Fruit fly (Drosophila melanogaster): ENCODE data around the gene ppk22.

Gene ppk22

DNA sequence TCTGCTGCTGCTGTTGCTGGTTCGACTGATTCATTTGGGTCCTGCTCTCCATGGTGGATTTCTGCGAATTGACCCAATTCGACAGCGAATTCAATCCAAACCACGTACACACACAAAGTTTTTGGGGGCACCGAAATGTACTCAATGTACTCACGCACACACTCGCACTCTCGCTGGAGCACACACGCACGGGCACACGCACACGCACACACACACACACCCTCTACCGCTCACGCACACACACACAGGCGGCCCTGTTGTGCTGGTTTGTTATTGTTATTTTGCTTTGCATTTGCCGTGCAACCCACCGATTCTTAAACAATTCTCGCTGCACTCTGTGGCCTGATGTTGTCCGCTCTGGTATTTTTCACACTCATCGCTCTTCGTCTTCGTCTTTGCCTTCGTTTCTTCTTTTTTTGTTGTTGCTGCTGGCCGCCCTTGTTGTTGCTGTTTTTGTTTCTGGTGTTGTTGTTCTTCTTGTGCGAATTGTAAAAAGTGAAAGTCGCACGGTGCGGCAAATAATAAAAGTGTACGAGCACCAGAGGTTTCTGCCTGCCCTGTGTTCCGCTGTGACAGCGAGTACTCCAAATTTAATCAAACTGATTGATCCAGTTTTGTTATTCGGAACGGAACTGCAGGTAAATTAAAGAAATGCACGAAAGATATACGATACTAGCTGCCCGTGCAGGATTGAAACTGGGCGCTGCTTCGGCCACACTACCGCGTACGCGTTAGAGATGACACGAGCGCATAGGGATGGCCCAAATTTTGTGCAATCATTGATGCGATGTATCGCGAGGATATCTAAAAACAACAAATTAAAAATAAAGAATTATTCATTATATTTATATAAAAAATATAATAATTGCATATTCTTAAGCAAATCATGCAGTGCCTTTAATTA is 16.6 kb upstream of the ppk22 start, which contains the start of gene CG3744 (continued):
- peak; percentile 95 for TF ChIP-seq Ptx1 (GFP tag; IDR thresholded peaks at IDR 0.05)
- peak; percentile 90; the same call in 1 of the 2 replicates for TF ChIP-seq aop (GFP tag; IDR thresholded peaks at IDR 0.05)
- peak; percentile 95 for TF ChIP-seq Dek (tag; optimal IDR thresholded peaks at IDR 0.05)
- peak; percentile 93 for TF ChIP-seq CG32772 (GFP tag; IDR thresholded peaks at IDR 0.05)
- peak; percentile 67 for TF ChIP-seq CG13624 (GFP tag; optimal IDR thresholded peaks at IDR 0.05)
- TF ChIP-seq ab (GFP tag; optimal IDR thresholded peaks at IDR 0.05) = peak; percentile 66
- TF ChIP-seq CG43689 (GFP tag; IDR thresholded peaks at IDR 0.05) = peak; percentile 82
- TF ChIP-seq MBD-R2 (GFP tag; IDR thresholded peaks at IDR 0.05) = peak; percentile 90
- peak; percentile 62 for TF ChIP-seq jing (GFP tag; optimal IDR thresholded peaks at IDR 0.05)
- TF ChIP-seq Fer1 (GFP tag; optimal IDR thresholded peaks at IDR 0.05) = peak; percentile 85
- peak; percentile 98 for TF ChIP-seq row (GFP tag; IDR thresholded peaks at IDR 0.05)
- TF ChIP-seq Blimp-1 (GFP tag; optimal IDR thresholded peaks at IDR 0.05) = peak; percentile 95
- TF ChIP-seq CG8388 (GFP tag; optimal IDR thresholded peaks at IDR 0.05) = peak; percentile 87
- peak; percentile 36 for TF ChIP-seq maf-S (GFP tag; optimal IDR thresholded peaks at IDR 0.05)
- peak; percentile 63 for TF ChIP-seq CG7928 (GFP tag; optimal IDR thresholded peaks at IDR 0.05)
- peak; percentile 48 for TF ChIP-seq Bteb2 (GFP tag; optimal IDR thresholded peaks at IDR 0.05)
- peak; percentile 80 for TF ChIP-seq CG9797 (GFP tag; optimal IDR thresholded peaks at IDR 0.05)
- peak; percentile 92 for TF ChIP-seq PHDP (tag; optimal IDR thresholded peaks at IDR 0.05)
- TF ChIP-seq bab2 (GFP tag; optimal IDR thresholded peaks at IDR 0.05) = peak; percentile 75
- TF ChIP-seq CG6765 (GFP tag; optimal IDR thresholded peaks at IDR 0.05) = peak; percentile 61
- TF ChIP-seq ato (GFP tag; IDR thresholded peaks at IDR 0.05; ENCODE audit: partially characterized antibody) = peak; percentile 77
- peak; percentile 98 for TF ChIP-seq Gug (GFP tag; IDR thresholded peaks at IDR 0.05)
- TF ChIP-seq CG11085 (GFP tag; IDR thresholded peaks at IDR 0.05) = peak; percentile 94
- no peak for TF ChIP-seq cwo (GFP tag; optimal IDR thresholded peaks at IDR 0.05)
- TF ChIP-seq toy (GFP tag; IDR thresholded peaks at IDR 0.05) = peak; percentile 83
- TF ChIP-seq NC2α (GFP tag; optimal IDR thresholded peaks at IDR 0.05) = peak; percentile 45
- TF ChIP-seq CG4282 (GFP tag; optimal IDR thresholded peaks at IDR 0.05) = no peak
- peak; percentile 93 for TF ChIP-seq CG6689 (GFP tag; IDR thresholded peaks at IDR 0.05)
- peak; percentile 65 for TF ChIP-seq Deaf1 (tag; optimal IDR thresholded peaks at IDR 0.05)
- TF ChIP-seq emc (GFP tag; optimal IDR thresholded peaks at IDR 0.05) = peak; percentile 6
- TF ChIP-seq CG11723 (GFP tag; optimal IDR thresholded peaks at IDR 0.05) = peak; percentile 77
- peak; percentile 89 for TF ChIP-seq gsb (GFP tag; IDR thresholded peaks at IDR 0.05)
- TF ChIP-seq CG2202 (tag; optimal IDR thresholded peaks at IDR 0.05) = peak; percentile 57
- peak; percentile 82 for TF ChIP-seq HLH54F (GFP tag; optimal IDR thresholded peaks at IDR 0.05)
- TF ChIP-seq CG3281 (GFP tag; optimal IDR thresholded peaks at IDR 0.05) = peak; percentile 90
- TF ChIP-seq zen2 (GFP tag; IDR thresholded peaks at IDR 0.05; ENCODE audit: partially characterized antibody) = peak; percentile 93
- TF ChIP-seq Fer3 (tag; optimal IDR thresholded peaks at IDR 0.05) = peak; percentile 92
- TF ChIP-seq slbo (GFP tag; IDR thresholded peaks at IDR 0.05) = peak; percentile 99
- TF ChIP-seq CG2678 (tag; optimal IDR thresholded peaks at IDR 0.05) = peak; percentile 90
- TF ChIP-seq CG15479 (GFP tag; optimal IDR thresholded peaks at IDR 0.05) = peak; percentile 86
- peak; percentile 95 for TF ChIP-seq ranshi (GFP tag; IDR thresholded peaks at IDR 0.05)
- peak; percentile 92 for TF ChIP-seq CG42726 (GFP tag; IDR thresholded peaks at IDR 0.05; ENCODE audit: partially characterized antibody)
- TF ChIP-seq Sox100B (GFP tag; optimal IDR thresholded peaks at IDR 0.05) = no peak
- TF ChIP-seq hbn (GFP tag; IDR thresholded peaks at IDR 0.05; ENCODE audit: partially characterized antibody) = peak; percentile 97
- TF ChIP-seq CG1529 (GFP tag; optimal IDR thresholded peaks at IDR 0.05) = peak; percentile 66
- TF ChIP-seq CG13287 (GFP tag; IDR thresholded peaks at IDR 0.05; ENCODE audit: partially characterized antibody) = peak; percentile 96
- peak; percentile 94 for TF ChIP-seq lab (GFP tag; optimal IDR thresholded peaks at IDR 0.05)
- peak; percentile 86 for TF ChIP-seq Chrac-16 (GFP tag; optimal IDR thresholded peaks at IDR 0.05)
